Fruit fly (Drosophila melanogaster): Measurements from ENCODE around the gene Tdh.

Gene Tdh

DNA sequence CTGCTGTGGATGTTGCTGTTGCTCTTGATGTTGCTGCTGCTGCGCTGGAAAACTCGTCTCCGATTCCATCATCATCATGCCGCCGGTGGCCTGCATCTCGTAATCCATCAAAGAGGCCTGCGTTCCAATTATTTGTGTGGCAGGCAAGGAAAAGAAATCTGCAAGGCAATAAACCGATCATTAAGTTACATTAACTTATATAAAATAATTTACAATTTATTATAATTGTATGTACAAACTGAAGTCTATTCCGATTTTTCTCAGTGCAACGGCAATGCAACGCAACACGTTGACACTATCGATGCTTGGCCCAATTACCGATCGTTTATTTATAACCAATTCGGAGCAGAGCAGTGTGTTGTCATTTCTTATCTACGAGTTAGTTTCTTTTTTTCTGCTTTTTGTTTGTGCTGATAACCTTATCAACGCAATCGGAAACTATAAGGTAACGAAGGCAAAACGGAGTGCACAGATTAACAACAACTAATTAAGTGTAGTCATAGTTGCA lies 4.3 kb downstream of the Tdh start (continued):
- TF ChIP-seq CG2875 (GFP tag; optimal IDR thresholded peaks at IDR 0.05) (peak; percentile 56), CG1024 (GFP tag; IDR thresholded peaks at IDR 0.05) (peak; percentile 65), CG17568 (GFP tag; optimal IDR thresholded peaks at IDR 0.05) (peak; percentile 34), CG17328 (GFP tag; IDR thresholded peaks at IDR 0.05) (peak; percentile 38; the same call in 1 of the 2 replicates), cg (GFP tag; optimal IDR thresholded peaks at IDR 0.05) (no peak), CG11398 (GFP tag; optimal IDR thresholded peaks at IDR 0.05) (no peak), Myb (GFP tag; optimal IDR thresholded peaks at IDR 0.05) (no peak), CG4854 (GFP tag; optimal IDR thresholded peaks at IDR 0.05) (no peak), CG6175 (GFP tag; IDR thresholded peaks at IDR 0.05) (no peak), prd (optimal IDR thresholded peaks at IDR 0.05) (no peak), prd (GFP tag; IDR thresholded peaks at IDR 0.05) (peak; percentile 61; the same call in 2 of the 3 replicates), CG10431 (GFP tag; optimal IDR thresholded peaks at IDR 0.05) (no peak), HLHmδ (GFP tag; optimal IDR thresholded peaks at IDR 0.05) (no peak), CG8089 (GFP tag; optimal IDR thresholded peaks at IDR 0.05) (no peak), nau (GFP tag; optimal IDR thresholded peaks at IDR 0.05) (peak; percentile 11), cwo (GFP tag; optimal IDR thresholded peaks at IDR 0.05) (peak; percentile 14), Dbx (GFP tag; IDR thresholded peaks at IDR 0.05) (no peak), CG4617 (GFP tag; optimal IDR thresholded peaks at IDR 0.05; ENCODE audit: borderline replicate concordance) (no peak), CG2129 (GFP tag; IDR thresholded peaks at IDR 0.05; ENCODE audit: partially characterized antibody) (no peak), Sry-β (GFP tag; optimal IDR thresholded peaks at IDR 0.05) (no peak), CoRest (tag; optimal IDR thresholded peaks at IDR 0.05) (peak; percentile 0), eyg (GFP tag; optimal IDR thresholded peaks at IDR 0.05) (no peak), wor (GFP tag; IDR thresholded peaks at IDR 0.05) (peak; percentile 30), sc (optimal IDR thresholded peaks at IDR 0.05) (no peak), sc (GFP tag; optimal IDR thresholded peaks at IDR 0.05) (peak; percentile 14), CG8765 (GFP tag; IDR thresholded peaks at IDR 0.05) (no peak), luna (GFP tag; optimal IDR thresholded peaks at IDR 0.05) (no peak), jumu (GFP tag; optimal IDR thresholded peaks at IDR 0.05) (no peak), Deaf1 (tag; optimal IDR thresholded peaks at IDR 0.05) (peak; percentile 33), CG7745 (tag; optimal IDR thresholded peaks at IDR 0.05) (no peak), fru (optimal IDR thresholded peaks at IDR 0.05) (no peak), Elba2 (GFP tag; optimal IDR thresholded peaks at IDR 0.05) (no peak), peb (GFP tag; IDR thresholded peaks at IDR 0.05) (peak; percentile 9; the same call in 1 of the 2 replicates), sisA (GFP tag; IDR thresholded peaks at IDR 0.05) (peak; percentile 44; the same call in 1 of the 2 replicates), CG17802 (tag; optimal IDR thresholded peaks at IDR 0.05) (no peak), CG11723 (GFP tag; optimal IDR thresholded peaks at IDR 0.05) (no peak), CG13296 (GFP tag; optimal IDR thresholded peaks at IDR 0.05) (peak; percentile 32), CG7556 (GFP tag; optimal IDR thresholded peaks at IDR 0.05) (peak; percentile 40), MBD-R2 (GFP tag; IDR thresholded peaks at IDR 0.05) (peak; percentile 30; the same call in 1 of the 2 replicates), CG3995 (GFP tag; optimal IDR thresholded peaks at IDR 0.05) (no peak), maf-S (GFP tag; optimal IDR thresholded peaks at IDR 0.05) (no peak), CG12769 (tag; optimal IDR thresholded peaks at IDR 0.05) (peak; percentile 43), dati (GFP tag; IDR thresholded peaks at IDR 0.05) (peak; percentile 63; the same call in 1 of the 2 replicates), CG1792 (GFP tag; optimal IDR thresholded peaks at IDR 0.05) (no peak), ranshi (GFP tag; IDR thresholded peaks at IDR 0.05) (peak; percentile 43; the same call in 1 of the 2 replicates), Aef1 (GFP tag; IDR thresholded peaks at IDR 0.05) (peak; percentile 49; the same call in 2 of the 3 replicates), Camta (GFP tag; optimal IDR thresholded peaks at IDR 0.05) (no peak), CG8478 (optimal IDR thresholded peaks at IDR 0.05) (no peak), Abd-B (GFP tag; optimal IDR thresholded peaks at IDR 0.05) (no peak), CG1832 (GFP tag; optimal IDR thresholded peaks at IDR 0.05) (no peak), dm (GFP tag; optimal IDR thresholded peaks at IDR 0.05) (no peak), zen2 (GFP tag; IDR thresholded peaks at IDR 0.05; ENCODE audit: partially characterized antibody) (no peak)
